Worm (Caenorhabditis elegans) whole organism, L4 larva: ENCODE data around the gene taf-13.

Experiments used
- R02D3.7 ChIP-seq: fragments of 150-350 bp; sonication (generic microtip); optimal IDR thresholded peaks from 3 replicates; lab custom pipeline; 2014; ENCODE audit warnings: missing biosample characterization, missing genetic modification characterization
- egl-27 ChIP-seq: sonication (generic microtip); optimal IDR thresholded peaks from 3 replicates; lab custom pipeline; 2017; ENCODE audit warnings: missing biosample characterization, missing genetic modification reagents, missing genetic modification characterization
- mxl-3 ChIP-seq: fragments of 200-800 bp; sonication (Bioruptor generic); optimal IDR thresholded peaks from 2 replicates; lab custom pipeline; 2018; ENCODE audit warnings: mild to moderate bottlenecking, missing genetic modification characterization, missing compliant biosample characterization
- skn-1 ChIP-seq: fragments of 150-350 bp; optimal IDR thresholded peaks from 2 replicates; lab custom pipeline; 2014; ENCODE audit warnings: missing biosample characterization, missing genetic modification characterization

ce11 chrII:10627086-10627485 lies 21.7 kb upstream of the taf-13 start:
- TF ChIP-seq R02D3.7 (tag; lab: Kevin White, UChicago): no peak
- no peak for TF ChIP-seq skn-1 (tag; lab: Kevin White, UChicago)
- TF ChIP-seq mxl-3 (GFP tag; lab: Kevin White, UChicago): no peak
- no peak for TF ChIP-seq egl-27 (tag; lab: Kevin White, UChicago)
